Fruit fly (Drosophila melanogaster) whole organism, embryonic: ENCODE results near the gene CG43245.

Experiments
- Bgb ChIP-seq: fragments of 200-800 bp; sonication (Bioruptor generic); IDR thresholded peaks from 2 replicates; pipeline ENCODE4 v1.3.6; 2022; ENCODE audit warnings: missing biosample characterization, missing genetic modification characterization; ENCODE audit not compliant: partially characterized antibody
- CG10274 ChIP-seq: fragments of 200-800 bp; sonication (Bioruptor generic); optimal IDR thresholded peaks from 3 replicates; lab custom pipeline; 2017; ENCODE audit warnings: missing biosample characterization, mild to moderate bottlenecking, missing genetic modification characterization
- CG10462 ChIP-seq: fragments of 200-800 bp; sonication (Bioruptor generic); optimal IDR thresholded peaks from 2 replicates; lab custom pipeline; 2016; ENCODE audit warnings: missing biosample characterization, missing genetic modification characterization
- CG11247 ChIP-seq: fragments of 200-800 bp; sonication (Bioruptor generic); IDR thresholded peaks from 2 replicates; pipeline ENCODE4 v1.3.6; 2022; ENCODE audit warnings: missing biosample characterization, missing genetic modification characterization
- CG11504 ChIP-seq: fragments of 200-800 bp; sonication (Bioruptor generic); optimal IDR thresholded peaks from 3 replicates; lab custom pipeline; 2019; ENCODE audit warnings: missing biosample characterization, mild to moderate bottlenecking, missing genetic modification characterization, moderate library complexity
- CG12299 ChIP-seq: fragments of 200-800 bp; sonication (Bioruptor generic); optimal IDR thresholded peaks from 2 replicates; lab custom pipeline; 2018; ENCODE audit warnings: missing biosample characterization, mild to moderate bottlenecking, missing genetic modification characterization
- CG12391 ChIP-seq: fragments of 200-800 bp; sonication (Bioruptor generic); optimal IDR thresholded peaks from 3 replicates; lab custom pipeline; 2018; ENCODE audit warnings: missing biosample characterization, mild to moderate bottlenecking, missing genetic modification characterization, moderate library complexity
- CG13775 ChIP-seq: fragments of 200-800 bp; sonication (Bioruptor generic); optimal IDR thresholded peaks from 3 replicates; lab custom pipeline; 2017; ENCODE audit warnings: missing biosample characterization, mild to moderate bottlenecking, missing genetic modification characterization
- CG14710 ChIP-seq: fragments of 200-800 bp; sonication (Bioruptor generic); optimal IDR thresholded peaks from 3 replicates; lab custom pipeline; 2019; ENCODE audit warnings: missing biosample characterization, mild to moderate bottlenecking, missing genetic modification characterization, moderate library complexity
- CG15011 ChIP-seq: fragments of 200-800 bp; sonication (Bioruptor generic); optimal IDR thresholded peaks from 3 replicates; lab custom pipeline; 2018; ENCODE audit warnings: missing biosample characterization, mild to moderate bottlenecking, missing genetic modification characterization
- CG18262 ChIP-seq: fragments of 200-800 bp; optimal IDR thresholded peaks from 3 replicates; lab custom pipeline; 2019; ENCODE audit warnings: missing biosample characterization, mild to moderate bottlenecking, missing genetic modification characterization, moderate library complexity
- CG30431 ChIP-seq: fragments of 200-800 bp; sonication (Bioruptor generic); optimal IDR thresholded peaks from 2 replicates; lab custom pipeline; 2017; ENCODE audit warnings: missing biosample characterization, missing genetic modification characterization
- CG32532 ChIP-seq: fragments of 200-800 bp; sonication (Bioruptor generic); IDR thresholded peaks from 2 replicates; pipeline ENCODE4 v1.3.6; 2022; ENCODE audit warnings: missing biosample characterization, missing genetic modification characterization
- CG4360 ChIP-seq: fragments of 200-800 bp; sonication (Bioruptor generic); IDR thresholded peaks from 2 replicates; pipeline ENCODE4 v1.3.6; 2022; ENCODE audit warnings: missing biosample characterization, missing genetic modification characterization
- CG4730 ChIP-seq: fragments of 200-800 bp; sonication (Bioruptor generic); IDR thresholded peaks from 2 replicates; pipeline ENCODE4 v1.3.6; 2022; ENCODE audit warnings: missing biosample characterization, missing genetic modification characterization
- CG6689 ChIP-seq: fragments of 200-800 bp; sonication (Bioruptor generic); IDR thresholded peaks from 2 replicates; pipeline ENCODE4 v1.3.6; 2022; ENCODE audit warnings: missing biosample characterization, missing genetic modification characterization
- CG7357 ChIP-seq: fragments of 200-800 bp; sonication (Bioruptor generic); IDR thresholded peaks from 3 replicates; pipeline ENCODE4 v1.3.6; 2022; ENCODE audit warnings: missing biosample characterization, missing genetic modification characterization
- CG9727 ChIP-seq: fragments of 200-800 bp; sonication (Bioruptor generic); optimal IDR thresholded peaks from 3 replicates; lab custom pipeline; 2017; ENCODE audit warnings: missing biosample characterization, mild to moderate bottlenecking, missing genetic modification characterization
- CG9817 ChIP-seq: fragments of 200-800 bp; sonication (Bioruptor generic); optimal IDR thresholded peaks from 2 replicates; lab custom pipeline; 2018; ENCODE audit warnings: missing biosample characterization, mild to moderate bottlenecking, missing genetic modification characterization, moderate library complexity
- E2f1 ChIP-seq: fragments of 200-800 bp; sonication (Bioruptor generic); IDR thresholded peaks from 2 replicates; pipeline ENCODE4 v1.3.6; 2022; ENCODE audit warnings: missing biosample characterization, missing genetic modification characterization
- Ets97D ChIP-seq: fragments of 200-800 bp; sonication (Bioruptor generic); optimal IDR thresholded peaks from 3 replicates; lab custom pipeline; 2016; ENCODE audit warnings: missing biosample characterization, missing genetic modification characterization
- Fer3 ChIP-seq: fragments of 200-800 bp; sonication (Bioruptor generic); optimal IDR thresholded peaks from 2 replicates; lab custom pipeline; 2018; ENCODE audit warnings: missing biosample characterization, mild to moderate bottlenecking, missing genetic modification characterization, moderate library complexity
- MESR4 ChIP-seq: fragments of 200-800 bp; sonication (Bioruptor generic); optimal IDR thresholded peaks from 2 replicates; lab custom pipeline; 2018; ENCODE audit warnings: missing biosample characterization, mild to moderate bottlenecking, missing genetic modification characterization, moderate library complexity
- Mrtf ChIP-seq: fragments of 200-800 bp; sonication (Bioruptor generic); IDR thresholded peaks from 3 replicates; pipeline ENCODE4 v1.3.6; 2022; ENCODE audit warnings: missing biosample characterization, missing genetic modification characterization
- NfI ChIP-seq: fragments of 200-800 bp; sonication (Bioruptor generic); optimal IDR thresholded peaks from 3 replicates; lab custom pipeline; 2018; ENCODE audit warnings: missing biosample characterization, mild to moderate bottlenecking, missing genetic modification characterization, moderate library complexity
- Sry-δ ChIP-seq: fragments of 200-800 bp; sonication (Bioruptor generic); optimal IDR thresholded peaks from 2 replicates; lab custom pipeline; 2016; ENCODE audit warnings: missing biosample characterization, missing genetic modification characterization
- Taf1 ChIP-seq: fragments of 200-800 bp; sonication (Bioruptor generic); IDR thresholded peaks from 2 replicates; pipeline ENCODE4 v1.3.6; 2022; ENCODE audit warnings: missing biosample characterization, missing genetic modification characterization
- cwo ChIP-seq: fragments of 200-800 bp; sonication (Bioruptor generic); optimal IDR thresholded peaks from 3 replicates; lab custom pipeline; 2017; ENCODE audit warnings: missing biosample characterization, missing genetic modification characterization, mild to moderate bottlenecking, moderate library complexity, missing genetic modification reagents
- danr ChIP-seq: fragments of 200-800 bp; sonication (Bioruptor generic); IDR thresholded peaks from 2 replicates; pipeline ENCODE4 v1.3.6; 2022; ENCODE audit warnings: missing biosample characterization, missing genetic modification characterization
- dmrt11E ChIP-seq: fragments of 200-800 bp; sonication (Bioruptor generic); optimal IDR thresholded peaks from 3 replicates; lab custom pipeline; 2018; ENCODE audit warnings: missing biosample characterization, mild to moderate bottlenecking, missing genetic modification characterization, moderate library complexity
- ems ChIP-seq: fragments of 200-800 bp; sonication (Bioruptor generic); optimal IDR thresholded peaks from 3 replicates; lab custom pipeline; 2016; ENCODE audit warnings: missing biosample characterization, missing genetic modification characterization
- eve ChIP-seq, 2 experiments: fragments of >200 bp; optimal IDR thresholded peaks; 2 replicates each; lab custom pipeline; 2017; ENCODE audit warnings: missing biosample characterization in 2 of 2, missing genetic modification characterization in 2 of 2
- gce ChIP-seq: fragments of 200-800 bp; sonication (Bioruptor generic); IDR thresholded peaks from 3 replicates; pipeline ENCODE4 v1.3.6; 2022; ENCODE audit warnings: missing biosample characterization, missing genetic modification characterization
- grau ChIP-seq: fragments of 200-800 bp; optimal IDR thresholded peaks from 3 replicates; lab custom pipeline; 2019; ENCODE audit warnings: missing biosample characterization, mild to moderate bottlenecking, missing genetic modification characterization, moderate library complexity
- gro ChIP-seq: fragments of 200-800 bp; sonication (Bioruptor generic); optimal IDR thresholded peaks from 2 replicates; lab custom pipeline; 2016; ENCODE audit warnings: missing biosample characterization, missing genetic modification characterization
- hb ChIP-seq: fragments of 200-800 bp; sonication (Bioruptor generic); IDR thresholded peaks from 3 replicates; pipeline ENCODE4 v1.3.6; 2022; ENCODE audit warnings: missing biosample characterization, missing genetic modification characterization; ENCODE audit not compliant: partially characterized antibody
- ind ChIP-seq: fragments of 200-800 bp; sonication (Bioruptor generic); optimal IDR thresholded peaks from 3 replicates; lab custom pipeline; 2016; ENCODE audit warnings: missing biosample characterization, missing genetic modification characterization
- lmd ChIP-seq: fragments of 200-800 bp; sonication (Bioruptor generic); IDR thresholded peaks from 2 replicates; pipeline ENCODE4 v1.3.6; 2022; ENCODE audit warnings: missing biosample characterization, missing genetic modification characterization
- oc ChIP-seq: fragments of 200-800 bp; sonication (Bioruptor generic); optimal IDR thresholded peaks from 2 replicates; lab custom pipeline; 2018; ENCODE audit warnings: missing biosample characterization, mild to moderate bottlenecking, missing genetic modification characterization, moderate library complexity
- sisA ChIP-seq: fragments of 200-800 bp; sonication (Bioruptor generic); IDR thresholded peaks from 2 replicates; pipeline ENCODE4 v1.3.6; 2022; ENCODE audit warnings: missing biosample characterization, missing genetic modification characterization
- stwl ChIP-seq: fragments of 200-800 bp; sonication (Bioruptor generic); optimal IDR thresholded peaks from 3 replicates; lab custom pipeline; 2018; ENCODE audit warnings: missing biosample characterization, mild to moderate bottlenecking, missing genetic modification characterization, moderate library complexity
- tll ChIP-seq, 2 experiments: fragments of 200-800 bp in 1 of 2; fragments of >200 bp in 1 of 2; sonication (Bioruptor generic) in 1 of 2; optimal IDR thresholded peaks; 2 replicates each; lab custom pipeline; 2017 to 2019; ENCODE audit warnings: missing biosample characterization in 2 of 2, missing genetic modification characterization in 2 of 2, mild to moderate bottlenecking in 1 of 2, moderate library complexity in 1 of 2
- tna ChIP-seq: fragments of 200-800 bp; sonication (Bioruptor generic); IDR thresholded peaks from 2 replicates; pipeline ENCODE4 v1.3.6; 2022; ENCODE audit warnings: missing biosample characterization, missing genetic modification characterization; ENCODE audit not compliant: partially characterized antibody
- toy ChIP-seq: fragments of 200-800 bp; sonication (Bioruptor generic); IDR thresholded peaks from 2 replicates; pipeline ENCODE4 v1.3.6; 2022; ENCODE audit warnings: missing biosample characterization, missing genetic modification characterization
- unpg ChIP-seq: fragments of 200-800 bp; sonication (Bioruptor generic); optimal IDR thresholded peaks from 3 replicates; lab custom pipeline; 2018; ENCODE audit warnings: missing biosample characterization, mild to moderate bottlenecking, missing genetic modification characterization, moderate library complexity
- wdn ChIP-seq: fragments of 200-800 bp; sonication (Bioruptor generic); IDR thresholded peaks from 2 replicates; pipeline ENCODE4 v1.3.6; 2022; ENCODE audit warnings: missing biosample characterization, missing genetic modification characterization
- z ChIP-seq: fragments of 200-800 bp; sonication (Bioruptor generic); IDR thresholded peaks from 3 replicates; pipeline ENCODE4 v1.3.6; 2022; ENCODE audit warnings: missing biosample characterization, missing genetic modification characterization
- zen ChIP-seq: fragments of 200-800 bp; sonication (Bioruptor generic); optimal IDR thresholded peaks from 3 replicates; lab custom pipeline; 2018; ENCODE audit warnings: missing biosample characterization, mild to moderate bottlenecking, missing genetic modification characterization, moderate library complexity

The CG43245 gene

dm6 chr3L:10810539-10811443 lies 39.1 kb downstream of the CG43245 start (continued):
- TF ChIP-seq CG12391 (tag; lab: Kevin White, UChicago), result peak; percentile 82
- TF ChIP-seq unpg, result peak; percentile 78
- peak; percentile 5 for TF ChIP-seq CG30431 (GFP tag; lab: Kevin White, UChicago)
- peak; percentile 60; the same call in 1 of the 3 replicates for TF ChIP-seq Mrtf (GFP tag; lab: Robert Waterston, UW)
- peak in 1 of 2 experiments; percentile 84 for TF ChIP-seq eve (GFP tag; optimal IDR thresholded peaks at IDR 0.05; lab: Kevin White, UChicago)
- peak; percentile 61 for TF ChIP-seq CG12299 (tag; lab: Kevin White, UChicago)
- no peak for TF ChIP-seq Ets97D
- TF ChIP-seq danr (GFP tag; lab: Robert Waterston, UW), result 0 out of 2 replicates have a peak, but pooled peaks have one; percentile 35
- peak; percentile 17 for TF ChIP-seq zen (tag; lab: Kevin White, UChicago)
- TF ChIP-seq CG14710 (tag; lab: Kevin White, UChicago), result peak; percentile 54
- TF ChIP-seq ems, result no peak
- TF ChIP-seq sisA (GFP tag; lab: Robert Waterston, UW), result peak; percentile 45
- no peak for TF ChIP-seq CG10274 (GFP tag; lab: Kevin White, UChicago)
- no peak for TF ChIP-seq CG4360 (GFP tag; lab: Robert Waterston, UW)
- peak; percentile 25 for TF ChIP-seq oc (tag; lab: Kevin White, UChicago)
- no peak for TF ChIP-seq toy
- TF ChIP-seq z, result no peak
- peak; percentile 70 for TF ChIP-seq CG32532 (GFP tag; lab: Robert Waterston, UW)
- peak; percentile 80 for TF ChIP-seq Fer3 (tag; lab: Kevin White, UChicago)
- peak; percentile 18; the same call in 1 of the 2 replicates for TF ChIP-seq Bgb (GFP tag; lab: Robert Waterston, UW)
- peak; percentile 57 for TF ChIP-seq CG13775
- TF ChIP-seq CG10462 (GFP tag; lab: Kevin White, UChicago), result peak; percentile 29
- TF ChIP-seq tna (GFP tag; lab: Robert Waterston, UW), result no peak
- peak; percentile 43 for TF ChIP-seq CG4730 (GFP tag; lab: Robert Waterston, UW)
- peak; percentile 76 for TF ChIP-seq CG18262 (tag; lab: Kevin White, UChicago)
- TF ChIP-seq CG9727 (GFP tag; lab: Kevin White, UChicago), result peak; percentile 72
- TF ChIP-seq NfI, result peak; percentile 61
- TF ChIP-seq Taf1 (GFP tag; lab: Robert Waterston, UW), result peak; percentile 34; the same call in 1 of the 2 replicates
- no peak for TF ChIP-seq hb
- TF ChIP-seq lmd, result peak; percentile 53
- no peak for TF ChIP-seq Sry-δ (GFP tag; lab: Kevin White, UChicago)
- peak; percentile 55; the same call in 1 of the 2 replicates for TF ChIP-seq CG11247 (GFP tag; lab: Robert Waterston, UW)
- TF ChIP-seq gce (GFP tag; lab: Robert Waterston, UW), result 0 out of 3 replicates have a peak, but pooled peaks have one; percentile 21
- TF ChIP-seq E2f1 (GFP tag; lab: Robert Waterston, UW), result peak; percentile 53; the same call in 1 of the 2 replicates
- TF ChIP-seq CG11504 (tag; lab: Kevin White, UChicago), result peak; percentile 84
- TF ChIP-seq stwl (tag; lab: Kevin White, UChicago), result peak; percentile 47
- TF ChIP-seq dmrt11E (tag; lab: Kevin White, UChicago), result peak; percentile 53
- TF ChIP-seq grau (tag; lab: Kevin White, UChicago), result peak; percentile 81
- peak; percentile 54; the same call in 1 of the 3 replicates for TF ChIP-seq CG7357
- TF ChIP-seq CG6689 (GFP tag; lab: Robert Waterston, UW), result peak; percentile 57
- peak; percentile 43 to 53 for TF ChIP-seq tll (GFP tag; optimal IDR thresholded peaks at IDR 0.05; lab: Kevin White, UChicago)
- TF ChIP-seq ind (GFP tag; lab: Kevin White, UChicago), result peak; percentile 75
- TF ChIP-seq MESR4 (GFP tag; lab: Kevin White, UChicago), result no peak
- TF ChIP-seq gro (GFP tag; lab: Kevin White, UChicago), result no peak
- peak; percentile 61 for TF ChIP-seq CG9817 (tag; lab: Kevin White, UChicago)
- no peak for TF ChIP-seq wdn (GFP tag; lab: Robert Waterston, UW)
- TF ChIP-seq cwo (GFP tag; lab: Kevin White, UChicago), result peak; percentile 83
- TF ChIP-seq CG15011 (GFP tag; lab: Kevin White, UChicago), result peak; percentile 51
